Fruit fly (Drosophila melanogaster) ovary, adult (tissue): Measurements from ENCODE around the gene anchor.

Experiments
- CG17801 ChIP-seq: fragments of 200-800 bp; optimal IDR thresholded peaks from 2 replicates; lab custom pipeline; 2019; ENCODE audit warnings: missing biosample characterization, mild to moderate bottlenecking, missing genetic modification characterization, moderate library complexity; ENCODE audit not compliant: partially characterized antibody

The anchor gene

dm6 chr3L:17615286-17615685 lies 6.3 kb upstream of the anchor start:
- no peak for TF ChIP-seq CG17801

DNA sequence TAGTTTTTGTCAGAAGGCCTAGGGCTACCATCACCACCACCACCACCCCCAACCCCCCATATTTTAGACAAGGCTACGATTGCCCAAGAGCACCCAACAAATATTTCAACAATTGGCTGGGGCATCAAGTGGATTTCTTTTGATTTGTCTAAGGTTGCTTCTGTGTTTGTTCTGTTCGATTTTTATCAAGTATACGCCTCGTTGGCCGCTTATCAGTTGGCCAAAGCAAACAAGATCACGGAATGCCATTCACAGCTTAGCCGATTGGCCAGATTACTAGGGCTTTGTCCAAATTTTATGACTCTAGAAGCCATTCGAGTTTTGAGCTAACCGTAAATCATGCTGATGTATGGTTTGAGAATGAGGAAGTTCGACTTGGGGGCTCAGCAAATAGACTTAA lies 5.8 kb upstream of the anchor start:
- TF ChIP-seq CG17801 = no peak

DNA sequence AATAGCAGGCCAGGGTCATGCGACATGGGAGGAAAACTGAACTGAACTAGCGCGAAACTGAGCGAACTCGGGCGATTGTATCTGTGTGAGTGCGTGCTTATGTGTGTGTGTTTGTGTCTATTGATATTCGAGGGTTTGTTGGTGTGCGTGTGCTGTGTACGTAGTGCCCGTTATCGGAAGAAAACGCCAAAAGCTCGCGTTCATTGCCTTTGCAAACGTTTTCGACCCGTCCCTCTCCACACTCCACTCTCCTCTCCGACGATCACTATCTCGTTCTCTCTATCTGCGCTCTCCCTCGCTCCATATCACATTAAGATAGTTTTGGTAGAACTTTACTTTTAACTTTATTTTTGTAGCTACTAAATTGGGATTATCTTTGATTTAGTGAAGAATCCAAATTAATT lies 4.7 kb upstream of the anchor start:
- TF ChIP-seq CG17801 = no peak

dm6 chr3L:17619209-17619705 lies 2.4 kb upstream of the anchor start, which contains the start of gene Eip74EF:
Gene Eip74EF (minus strand): TSS chr3L:17619325.
- peak; percentile 76 for TF ChIP-seq CG17801

DNA sequence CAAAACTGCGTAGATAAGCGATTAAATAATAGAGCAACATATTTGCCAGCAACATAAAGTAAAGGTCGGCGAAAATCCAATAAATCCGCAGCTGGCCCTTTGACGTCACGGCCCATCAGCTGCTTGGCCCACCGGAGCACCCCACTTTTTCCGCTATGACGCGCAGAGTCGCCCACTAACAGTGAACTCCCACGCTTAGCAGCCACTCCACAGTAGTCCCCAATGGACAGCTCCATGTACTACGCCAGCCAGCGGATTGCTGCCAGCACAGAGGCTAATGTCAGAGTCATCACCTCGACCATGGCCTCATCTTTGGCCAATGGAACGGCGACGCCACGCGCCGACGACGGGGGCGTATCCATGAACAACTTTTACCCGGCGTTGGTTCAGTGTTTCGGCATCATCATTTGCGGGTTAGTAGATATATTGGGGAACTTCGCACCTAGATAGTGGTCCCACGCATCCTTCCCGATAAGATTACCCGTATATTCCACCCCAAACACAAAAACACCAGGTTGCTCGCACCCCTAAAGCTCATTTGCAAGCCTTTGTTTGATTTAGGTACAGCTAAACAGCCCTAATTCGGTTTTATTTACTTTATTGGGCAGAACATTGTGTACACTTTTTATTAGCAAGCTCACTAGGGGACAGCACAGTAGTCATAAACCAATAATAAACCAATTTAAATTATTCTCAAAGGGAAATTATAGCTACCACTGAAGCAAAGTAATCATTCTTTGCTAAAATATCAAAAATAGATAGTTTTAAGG lies 642 bp downstream of the anchor start:
- TF ChIP-seq CG17801 = no peak

dm6 chr3L:17622935-17623334 lies 1.3 kb downstream of the anchor start:
- no peak for TF ChIP-seq CG17801

- no peak for TF ChIP-seq CG17801
These were observed 2.7 kb downstream of the anchor start for dm6 chr3L:17624208-17624826.

DNA sequence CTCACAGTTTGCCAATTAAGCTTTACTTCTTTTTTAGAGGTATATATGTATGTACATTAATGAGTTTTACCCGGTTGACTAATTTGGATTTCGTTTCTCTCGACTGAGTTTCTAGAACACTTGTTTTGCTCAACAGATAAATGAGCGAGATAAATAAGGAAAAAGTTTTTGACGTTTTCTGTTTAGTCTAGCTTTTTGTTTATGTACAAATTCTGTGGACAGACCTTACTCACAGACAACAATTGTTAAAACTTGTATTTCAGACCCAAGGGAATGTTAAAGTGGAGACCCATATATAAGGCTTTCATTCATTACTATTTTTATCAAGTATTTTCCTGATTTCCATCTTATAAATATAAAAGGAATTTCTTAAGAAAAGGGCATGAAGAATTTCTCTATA lies 3.4 kb downstream of the anchor start:
- TF ChIP-seq CG17801 = no peak

- TF ChIP-seq CG17801 = no peak
These were observed 4.0 kb downstream of the anchor start for dm6 chr3L:17625574-17626128.

DNA sequence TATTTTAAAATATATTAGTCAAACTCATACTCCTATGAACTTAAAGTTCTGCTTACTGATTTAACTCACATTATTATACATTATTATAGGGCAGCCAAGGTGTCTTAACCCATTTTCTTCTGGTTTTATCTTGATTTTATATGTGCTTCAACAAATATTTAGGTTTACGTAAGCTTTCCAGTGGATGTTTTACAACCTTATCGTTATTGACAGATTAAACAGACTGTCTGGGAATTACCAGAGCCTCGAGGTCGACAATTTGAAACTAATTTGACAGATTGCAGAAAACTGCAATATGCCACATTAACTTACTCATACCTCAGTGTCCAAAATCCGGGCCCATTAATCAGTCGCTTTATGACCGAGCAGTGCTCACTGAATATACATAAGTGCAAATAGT lies 9.6 kb downstream of the anchor start:
- no peak for TF ChIP-seq CG17801

dm6 chr3L:17633142-17633541 lies 11.5 kb downstream of the anchor start, which contains the start of gene CG7497:
Gene CG7497 (plus strand): TSS chr3L:17633449.
- no peak for TF ChIP-seq CG17801

- TF ChIP-seq CG17801 = no peak
These were observed 16.2 kb downstream of the anchor start for dm6 chr3L:17637809-17638208.

DNA sequence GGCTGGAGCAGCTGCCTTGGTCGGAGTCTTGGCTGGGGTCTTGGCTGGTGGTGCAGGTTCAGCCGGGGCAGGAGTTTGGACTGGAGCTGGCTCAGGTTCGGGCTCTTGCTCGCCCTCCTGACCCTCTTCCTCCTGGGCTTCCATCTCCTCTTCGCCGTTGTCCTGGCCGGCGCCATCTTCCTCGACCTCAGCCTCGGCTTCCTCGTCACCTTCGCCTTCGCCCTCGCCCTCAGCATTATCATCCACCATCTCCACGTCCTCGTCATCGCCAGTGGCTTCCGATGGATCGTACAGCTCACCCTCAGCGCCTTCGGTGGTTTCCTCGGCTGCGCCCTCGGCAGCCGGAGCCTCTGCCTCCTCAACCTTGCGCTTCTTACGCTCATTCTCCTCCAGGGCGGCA lies 17.0 kb downstream of the anchor start:
- TF ChIP-seq CG17801 = no peak

dm6 chr3L:17642017-17642416 lies 20.4 kb downstream of the anchor start:
- no peak for TF ChIP-seq CG17801

DNA sequence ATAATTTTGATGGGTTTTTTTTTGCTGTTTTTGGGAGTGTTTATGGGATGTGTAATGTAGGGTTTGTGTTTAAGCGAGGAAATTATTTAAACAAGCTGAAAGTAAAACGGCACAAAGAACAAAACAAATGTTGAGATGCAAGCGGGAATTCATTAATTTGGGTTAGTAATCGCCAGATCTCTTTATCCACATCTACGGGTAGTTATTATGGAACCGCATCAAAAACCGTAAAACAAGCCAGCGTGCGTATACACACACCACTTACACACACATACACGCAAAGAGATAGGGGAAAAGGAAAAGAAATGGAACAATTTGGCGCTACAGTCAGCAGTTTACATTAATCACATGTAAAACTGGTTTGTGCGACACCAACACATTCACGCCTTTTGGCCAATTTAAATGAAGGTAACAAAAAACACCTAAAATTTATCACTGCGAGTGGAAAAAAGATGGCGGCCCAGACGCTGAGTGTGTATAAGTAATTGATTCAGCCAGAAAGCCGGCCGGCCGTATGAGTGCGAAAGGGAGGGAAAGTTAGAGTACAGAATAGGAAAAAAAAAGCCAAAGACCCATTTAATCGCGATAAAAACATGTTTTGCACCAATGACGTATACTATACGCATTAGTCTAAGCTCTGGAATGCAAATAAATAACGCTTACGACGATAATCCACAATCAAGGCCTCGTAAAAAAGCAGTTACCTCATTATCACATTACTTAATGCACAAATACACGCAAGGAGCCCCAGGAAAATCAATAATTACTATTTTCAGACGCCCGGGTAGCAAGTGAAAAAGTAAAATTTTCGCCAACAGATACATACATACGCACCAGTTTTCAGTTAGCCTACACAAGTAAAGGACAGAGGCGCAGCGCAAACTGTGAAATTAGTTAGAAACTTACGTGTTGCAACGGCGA lies 22.6 kb downstream of the anchor start:
- peak; percentile 12 for TF ChIP-seq CG17801

DNA sequence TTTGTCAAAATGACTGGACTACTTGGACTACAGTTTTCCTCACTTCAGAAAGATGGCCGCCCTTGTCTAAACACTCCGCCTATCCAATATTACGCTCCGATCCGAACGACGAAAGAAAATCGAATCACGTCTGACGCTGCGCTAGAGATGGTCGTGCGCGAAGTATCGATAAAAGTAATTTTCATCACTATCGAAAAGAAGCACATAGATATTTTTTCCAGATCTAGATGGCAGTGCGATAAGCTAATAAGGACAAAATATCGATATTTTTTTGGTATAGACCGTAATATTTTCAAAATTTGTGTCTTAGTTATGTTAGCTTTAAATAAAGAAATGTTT lies 23.3 kb downstream of the anchor start, which contains the start of gene Pep:
Gene Pep (minus strand): TSS at position 131 of the 339 bp plus-strand sequence.
- TF ChIP-seq CG17801 = peak; percentile 59

- no peak for TF ChIP-seq CG17801
These were observed 25.0 kb downstream of the anchor start, which contains the start of gene CG43085 for dm6 chr3L:17646637-17647036. Gene CG43085 (minus strand): TSS chr3L:17646737.
